Worm (Caenorhabditis elegans) whole organism, midembryonic: ENCODE results near the gene nspe-6.

ENCODE experiments used
- T22C8.4 ChIP-seq: fragments of 200-800 bp; sonication (Bioruptor generic); IDR thresholded peaks from 2 replicates; pipeline ENCODE4 v1.3.6; 2022; ENCODE audit warnings: missing genetic modification characterization, missing compliant biosample characterization
- tab-1 ChIP-seq: fragments of 200-800 bp; sonication (Bioruptor generic); IDR thresholded peaks from 2 replicates; pipeline ENCODE4 v1.3.6; 2022; ENCODE audit warnings: missing genetic modification characterization, missing compliant biosample characterization
- ztf-29 ChIP-seq: fragments of 200-800 bp; sonication (Bioruptor generic); IDR thresholded peaks from 2 replicates; pipeline ENCODE4 v1.3.6; 2022; ENCODE audit warnings: missing genetic modification reagents, missing genetic modification characterization, missing compliant biosample characterization

DNA sequence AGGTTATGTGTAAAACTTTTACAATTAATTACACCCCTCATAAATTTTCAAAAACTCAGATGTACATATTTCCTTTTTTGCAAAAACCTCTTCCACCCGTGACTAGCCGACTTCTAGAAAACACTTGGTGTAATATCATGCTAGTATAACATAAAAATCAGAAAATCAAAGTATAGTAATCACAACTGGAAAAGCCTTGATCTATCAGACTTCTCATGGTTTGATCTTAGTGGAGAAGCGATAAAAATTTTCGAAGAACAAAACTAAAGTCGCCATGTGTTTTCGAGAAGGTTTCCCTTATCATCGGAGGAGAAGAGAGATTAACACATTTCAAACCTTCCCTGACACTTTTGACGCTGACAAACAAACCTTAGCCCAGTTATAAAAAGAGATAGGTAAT is 12.6 kb upstream of the nspe-6 start, which contains the start of gene nspe-5:
- TF ChIP-seq tab-1 (GFP tag; lab: Robert Waterston, UW) (no peak), T22C8.4 (GFP tag; lab: Robert Waterston, UW) (no peak), ztf-29 (no peak)
